Fruit fly (Drosophila melanogaster) whole organism, embryonic: ENCODE data around the gene CG7551.

Experiments
- Bdp1 ChIP-seq: fragments of 200-800 bp; sonication (Bioruptor generic); optimal IDR thresholded peaks from 3 replicates; lab custom pipeline; 2016; ENCODE audit warnings: missing biosample characterization, missing genetic modification characterization
- CG10431 ChIP-seq: fragments of 200-800 bp; sonication (Bioruptor generic); optimal IDR thresholded peaks from 3 replicates; lab custom pipeline; 2018; ENCODE audit warnings: missing biosample characterization, mild to moderate bottlenecking, missing genetic modification characterization
- CG11456 ChIP-seq: fragments of 200-800 bp; sonication (Bioruptor generic); IDR thresholded peaks from 3 replicates; pipeline ENCODE4 v1.3.6; 2022; ENCODE audit warnings: missing biosample characterization, missing genetic modification characterization
- CG11560 ChIP-seq: fragments of 200-800 bp; sonication (Bioruptor generic); IDR thresholded peaks from 3 replicates; pipeline ENCODE4 v1.3.6; 2022; ENCODE audit warnings: missing biosample characterization, missing genetic modification characterization
- CG12391 ChIP-seq: fragments of 200-800 bp; sonication (Bioruptor generic); optimal IDR thresholded peaks from 3 replicates; lab custom pipeline; 2018; ENCODE audit warnings: missing biosample characterization, mild to moderate bottlenecking, missing genetic modification characterization, moderate library complexity
- CG14014 ChIP-seq: fragments of 200-800 bp; sonication (Bioruptor generic); IDR thresholded peaks from 2 replicates; pipeline ENCODE4 v1.3.6; 2022; ENCODE audit warnings: missing biosample characterization, missing genetic modification characterization
- CG14050 ChIP-seq: fragments of 200-800 bp; sonication (Bioruptor generic); IDR thresholded peaks from 3 replicates; pipeline ENCODE4 v1.3.6; 2022; ENCODE audit warnings: missing biosample characterization, missing genetic modification characterization
- CG1529 ChIP-seq: fragments of 200-800 bp; sonication (Bioruptor generic); optimal IDR thresholded peaks from 3 replicates; lab custom pipeline; 2018; ENCODE audit warnings: missing biosample characterization, missing genetic modification characterization
- CG15601 ChIP-seq: fragments of 200-800 bp; sonication (Bioruptor generic); optimal IDR thresholded peaks from 3 replicates; lab custom pipeline; 2019; ENCODE audit warnings: missing biosample characterization, mild to moderate bottlenecking, missing genetic modification characterization, moderate library complexity
- CG15696 ChIP-seq: fragments of 200-800 bp; sonication (Bioruptor generic); optimal IDR thresholded peaks from 2 replicates; lab custom pipeline; 2019; ENCODE audit warnings: missing biosample characterization, mild to moderate bottlenecking, missing genetic modification characterization, moderate library complexity
- CG17385 ChIP-seq: fragments of 200-800 bp; sonication (Bioruptor generic); optimal IDR thresholded peaks from 3 replicates; lab custom pipeline; 2018; ENCODE audit warnings: missing biosample characterization, mild to moderate bottlenecking, missing genetic modification characterization
- CG17829 ChIP-seq: fragments of 200-800 bp; optimal IDR thresholded peaks from 2 replicates; lab custom pipeline; 2019; ENCODE audit warnings: missing biosample characterization, mild to moderate bottlenecking, missing genetic modification characterization, moderate library complexity
- CG2712 ChIP-seq: fragments of 200-800 bp; optimal IDR thresholded peaks from 3 replicates; lab custom pipeline; 2019; ENCODE audit warnings: missing biosample characterization, mild to moderate bottlenecking, missing genetic modification characterization, moderate library complexity
- CG3065 ChIP-seq: fragments of 200-800 bp; sonication (Bioruptor generic); optimal IDR thresholded peaks from 2 replicates; lab custom pipeline; 2016; ENCODE audit warnings: missing biosample characterization, missing genetic modification characterization
- CG31224 ChIP-seq: fragments of 200-800 bp; sonication (Bioruptor generic); IDR thresholded peaks from 2 replicates; pipeline ENCODE4 v1.3.6; 2022; ENCODE audit warnings: missing biosample characterization, missing genetic modification characterization
- CG4707 ChIP-seq: fragments of 200-800 bp; sonication (Bioruptor generic); optimal IDR thresholded peaks from 2 replicates; lab custom pipeline; 2018; ENCODE audit warnings: missing biosample characterization, mild to moderate bottlenecking, missing genetic modification characterization, moderate library complexity
- CG6175 ChIP-seq: fragments of 200-800 bp; sonication (Bioruptor generic); IDR thresholded peaks from 3 replicates; pipeline ENCODE4 v1.3.6; 2022; ENCODE audit warnings: missing biosample characterization, missing genetic modification characterization
- CG7556 ChIP-seq: fragments of 200-800 bp; sonication (Bioruptor generic); optimal IDR thresholded peaks from 2 replicates; lab custom pipeline; 2017; ENCODE audit warnings: missing biosample characterization, mild to moderate bottlenecking, missing genetic modification characterization
- CG7839 ChIP-seq: fragments of 200-800 bp; sonication (Bioruptor generic); optimal IDR thresholded peaks from 3 replicates; lab custom pipeline; 2018; ENCODE audit warnings: missing biosample characterization, mild to moderate bottlenecking, missing genetic modification characterization, moderate library complexity
- CG9437 ChIP-seq: fragments of 200-800 bp; sonication (Bioruptor generic); optimal IDR thresholded peaks from 2 replicates; lab custom pipeline; 2018; ENCODE audit warnings: missing biosample characterization, mild to moderate bottlenecking, missing genetic modification characterization
- CoRest ChIP-seq: fragments of 200-800 bp; sonication (Bioruptor generic); optimal IDR thresholded peaks from 3 replicates; lab custom pipeline; 2018; ENCODE audit warnings: missing biosample characterization, mild to moderate bottlenecking, missing genetic modification characterization, moderate library complexity
- CrebB ChIP-seq: fragments of 200-800 bp; sonication (Bioruptor generic); optimal IDR thresholded peaks from 3 replicates; lab custom pipeline; 2018; ENCODE audit warnings: missing biosample characterization, mild to moderate bottlenecking, missing genetic modification characterization
- Dek ChIP-seq: fragments of 200-800 bp; sonication (Bioruptor generic); optimal IDR thresholded peaks from 3 replicates; lab custom pipeline; 2019; ENCODE audit warnings: missing biosample characterization, mild to moderate bottlenecking, missing genetic modification characterization, moderate library complexity
- Dip3 ChIP-seq: fragments of 200-800 bp; sonication (Bioruptor generic); optimal IDR thresholded peaks from 3 replicates; lab custom pipeline; 2016; ENCODE audit warnings: missing biosample characterization, missing genetic modification characterization
- HHEX ChIP-seq: fragments of 200-800 bp; sonication (Bioruptor generic); optimal IDR thresholded peaks from 3 replicates; lab custom pipeline; 2017; ENCODE audit warnings: missing biosample characterization, mild to moderate bottlenecking, missing genetic modification characterization, missing genetic modification reagents
- Hmr ChIP-seq: fragments of 200-800 bp; sonication (Bioruptor generic); optimal IDR thresholded peaks from 3 replicates; lab custom pipeline; 2017; ENCODE audit warnings: mild to moderate bottlenecking, missing biosample characterization, missing genetic modification reagents, missing genetic modification characterization
- Hr51 ChIP-seq, 2 experiments: fragments of 200-800 bp; sonication (Bioruptor generic); optimal IDR thresholded peaks; 2 replicates in 1 of 2; 3 replicates in 1 of 2; lab custom pipeline; 2016 to 2018; ENCODE audit warnings: missing biosample characterization in 2 of 2, missing genetic modification characterization in 2 of 2, mild to moderate bottlenecking in 1 of 2, moderate library complexity in 1 of 2
- MBD-R2 ChIP-seq: fragments of 200-800 bp; sonication (Bioruptor generic); IDR thresholded peaks from 2 replicates; pipeline ENCODE4 v1.3.6; 2022; ENCODE audit warnings: missing biosample characterization, missing genetic modification characterization
- PHDP ChIP-seq: fragments of 200-800 bp; sonication (Bioruptor generic); optimal IDR thresholded peaks from 3 replicates; lab custom pipeline; 2018; ENCODE audit warnings: missing biosample characterization, mild to moderate bottlenecking, missing genetic modification characterization, moderate library complexity
- Rfx ChIP-seq: fragments of 200-800 bp; sonication (Bioruptor generic); IDR thresholded peaks from 2 replicates; pipeline ENCODE4 v1.3.6; 2022; ENCODE audit warnings: missing biosample characterization, missing genetic modification characterization
- Sox100B ChIP-seq: fragments of 200-800 bp; sonication (Bioruptor generic); optimal IDR thresholded peaks from 3 replicates; lab custom pipeline; 2018; ENCODE audit warnings: missing biosample characterization, mild to moderate bottlenecking, missing genetic modification characterization
- Sry-β ChIP-seq: fragments of 200-800 bp; sonication (Bioruptor generic); optimal IDR thresholded peaks from 2 replicates; lab custom pipeline; 2018; ENCODE audit warnings: missing biosample characterization, mild to moderate bottlenecking, missing genetic modification characterization, moderate library complexity
- amos ChIP-seq: fragments of 200-800 bp; sonication (Bioruptor generic); IDR thresholded peaks from 2 replicates; pipeline ENCODE4 v1.3.6; 2022; ENCODE audit warnings: missing biosample characterization, missing genetic modification characterization; ENCODE audit not compliant: partially characterized antibody
- ara ChIP-seq: fragments of 200-800 bp; sonication (Bioruptor generic); IDR thresholded peaks from 2 replicates; pipeline ENCODE4 v1.3.6; 2022; ENCODE audit warnings: missing biosample characterization, missing genetic modification characterization
- br ChIP-seq: fragments of >200 bp; optimal IDR thresholded peaks from 2 replicates; lab custom pipeline; 2017
- ci ChIP-seq: fragments of 200-800 bp; sonication (Bioruptor generic); IDR thresholded peaks from 3 replicates; pipeline ENCODE4 v1.3.6; 2022; ENCODE audit warnings: missing biosample characterization, missing genetic modification characterization
- crol ChIP-seq: fragments of 200-800 bp; sonication (Bioruptor generic); IDR thresholded peaks from 2 replicates; pipeline ENCODE4 v1.3.6; 2022; ENCODE audit warnings: missing biosample characterization, missing genetic modification characterization
- dmrt11E ChIP-seq: fragments of 200-800 bp; sonication (Bioruptor generic); optimal IDR thresholded peaks from 3 replicates; lab custom pipeline; 2018; ENCODE audit warnings: missing biosample characterization, mild to moderate bottlenecking, missing genetic modification characterization, moderate library complexity
- dmrt99B ChIP-seq: fragments of 200-800 bp; sonication (Bioruptor generic); optimal IDR thresholded peaks from 2 replicates; lab custom pipeline; 2018; ENCODE audit warnings: missing biosample characterization, mild to moderate bottlenecking, missing genetic modification characterization, moderate library complexity
- esg ChIP-seq: fragments of 200-800 bp; sonication (Bioruptor generic); conservative IDR thresholded peaks from 2 replicates; pipeline ENCODE4 v1.3.6; 2022; ENCODE audit warnings: missing biosample characterization, missing genetic modification characterization
- fu2 ChIP-seq: fragments of 200-800 bp; sonication (Bioruptor generic); optimal IDR thresholded peaks from 2 replicates; lab custom pipeline; 2016; ENCODE audit warnings: missing biosample characterization, missing genetic modification characterization
- lola ChIP-seq, 3 experiments: fragments of >200 bp in 2 of 3; fragments of 200-800 bp in 1 of 3; sonication (Bioruptor generic) in 1 of 3; optimal IDR thresholded peaks; 2 replicates each; lab custom pipeline; 2017 to 2019; ENCODE audit warnings: missing biosample characterization in 3 of 3, missing genetic modification characterization in 3 of 3, mild to moderate bottlenecking in 1 of 3, moderate library complexity in 1 of 3
- mam ChIP-seq: fragments of 200-800 bp; sonication (Bioruptor generic); optimal IDR thresholded peaks from 3 replicates; lab custom pipeline; 2016; ENCODE audit warnings: missing biosample characterization, missing genetic modification characterization
- nmo ChIP-seq: fragments of 200-800 bp; sonication (Bioruptor generic); optimal IDR thresholded peaks from 2 replicates; lab custom pipeline; 2018; ENCODE audit warnings: missing biosample characterization, mild to moderate bottlenecking, missing genetic modification characterization, moderate library complexity
- org-1 ChIP-seq: fragments of 200-800 bp; sonication (Bioruptor generic); optimal IDR thresholded peaks from 2 replicates; lab custom pipeline; 2017; ENCODE audit warnings: missing biosample characterization, missing genetic modification characterization
- phol ChIP-seq: fragments of 200-800 bp; sonication (Bioruptor generic); optimal IDR thresholded peaks from 3 replicates; lab custom pipeline; 2018; ENCODE audit warnings: missing biosample characterization, mild to moderate bottlenecking, missing genetic modification characterization, moderate library complexity
- salm ChIP-seq: fragments of 200-800 bp; sonication (Bioruptor generic); optimal IDR thresholded peaks from 2 replicates; lab custom pipeline; 2018; ENCODE audit warnings: missing biosample characterization, mild to moderate bottlenecking, missing genetic modification characterization
- scrt ChIP-seq: fragments of 200-800 bp; sonication (Bioruptor generic); optimal IDR thresholded peaks from 2 replicates; lab custom pipeline; 2018; ENCODE audit warnings: missing biosample characterization, mild to moderate bottlenecking, missing genetic modification characterization, moderate library complexity
- tap ChIP-seq: fragments of 200-800 bp; optimal IDR thresholded peaks from 3 replicates; lab custom pipeline; 2019; ENCODE audit warnings: missing biosample characterization, mild to moderate bottlenecking, missing genetic modification characterization, moderate library complexity

Gene CG7551

DNA sequence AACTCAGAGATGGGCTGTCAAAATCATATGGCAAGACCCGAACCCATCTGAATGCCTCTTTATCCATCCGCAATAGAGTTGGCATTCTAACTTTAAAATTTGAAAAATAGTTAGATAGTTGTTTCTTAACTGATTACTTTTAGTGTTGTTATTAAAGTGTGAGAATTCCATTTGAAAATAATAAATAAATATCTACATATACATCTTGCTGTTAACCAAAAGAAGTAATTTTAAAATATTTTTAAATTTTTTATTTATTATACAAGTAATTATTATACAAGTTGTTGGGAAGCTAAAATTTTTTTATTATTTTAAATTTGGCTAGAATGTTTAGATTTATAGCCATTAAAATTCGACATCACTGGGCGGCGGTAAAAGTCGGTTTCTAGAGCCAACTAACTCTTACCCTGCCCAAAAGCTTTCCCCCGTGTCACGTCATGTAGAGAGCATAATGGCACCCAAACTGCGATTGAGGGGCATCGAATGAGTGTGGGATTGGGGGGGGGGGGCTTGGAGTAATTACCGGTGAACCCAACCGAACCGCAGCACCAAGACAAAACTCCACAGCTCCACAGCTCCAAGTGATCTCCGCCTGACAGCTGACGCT lies 14.7 kb upstream of the CG7551 start (continued):
- TF ChIP-seq Rfx (GFP tag; lab: Robert Waterston, UW) (0 out of 2 replicates have a peak, but pooled peaks have one; percentile 8), CG9437 (GFP tag; lab: Kevin White, UChicago) (peak; percentile 3), esg (GFP tag; lab: Robert Waterston, UW) (peak; percentile 25; the same call in 1 of the 2 replicates), crol (GFP tag; lab: Robert Waterston, UW) (peak; percentile 48; the same call in 1 of the 2 replicates), CG1529 (GFP tag; lab: Kevin White, UChicago) (no peak), PHDP (tag; lab: Kevin White, UChicago) (peak; percentile 30), CG7556 (GFP tag; lab: Kevin White, UChicago) (peak; percentile 20), Dek (tag; lab: Kevin White, UChicago) (peak; percentile 1), CG4707 (GFP tag; lab: Kevin White, UChicago) (no peak), CG31224 (GFP tag; lab: Robert Waterston, UW) (no peak), CG6175 (GFP tag; lab: Robert Waterston, UW) (0 out of 3 replicates have a peak, but pooled peaks have one; percentile 48), CoRest (peak; percentile 40), CG2712 (tag; lab: Kevin White, UChicago) (peak; percentile 66), Sry-β (GFP tag; lab: Kevin White, UChicago) (peak; percentile 82), dmrt11E (tag; lab: Kevin White, UChicago) (peak; percentile 16), ara (no peak), Bdp1 (GFP tag; lab: Kevin White, UChicago) (no peak), CG10431 (peak; percentile 73), CG7839 (tag; lab: Kevin White, UChicago) (peak; percentile 47), CG17385 (GFP tag; lab: Kevin White, UChicago) (peak; percentile 2), scrt (GFP tag; lab: Kevin White, UChicago) (no peak), mam (GFP tag; lab: Kevin White, UChicago) (no peak), CG11560 (tag; lab: Robert Waterston, UW) (no peak), nmo (GFP tag; lab: Kevin White, UChicago) (peak; percentile 44), CG17829 (tag; lab: Kevin White, UChicago) (peak; percentile 33), salm (tag; lab: Kevin White, UChicago) (no peak), amos (GFP tag; lab: Robert Waterston, UW) (no peak), Hmr (GFP tag; lab: Kevin White, UChicago) (peak; percentile 2), HHEX (GFP tag; lab: Kevin White, UChicago) (no peak), fu2 (no peak), lola (GFP tag; optimal IDR thresholded peaks at IDR 0.05; lab: Kevin White, UChicago) (peak in 1 of 3 experiments; percentile 40), CrebB (no peak), CG14014 (GFP tag; lab: Robert Waterston, UW) (0 out of 2 replicates have a peak, but pooled peaks have one; percentile 12), CG14050 (GFP tag; lab: Robert Waterston, UW) (no peak), CG11456 (0 out of 3 replicates have a peak, but pooled peaks have one; percentile 57), org-1 (GFP tag; lab: Kevin White, UChicago) (no peak), CG12391 (tag; lab: Kevin White, UChicago) (peak; percentile 48), Sox100B (GFP tag; lab: Kevin White, UChicago) (peak; percentile 48), CG15696 (tag; lab: Kevin White, UChicago) (no peak), phol (tag; lab: Kevin White, UChicago) (peak; percentile 18), dmrt99B (tag; lab: Kevin White, UChicago) (peak; percentile 39), CG15601 (tag; lab: Kevin White, UChicago) (peak; percentile 11), CG3065 (GFP tag; lab: Kevin White, UChicago) (no peak), MBD-R2 (GFP tag; lab: Robert Waterston, UW) (no peak), Dip3 (GFP tag; lab: Kevin White, UChicago) (no peak), Hr51 (GFP tag; optimal IDR thresholded peaks at IDR 0.05; lab: Kevin White, UChicago) (peak in 1 of 2 experiments; percentile 57), br (lab: Kevin White, UChicago) (no peak), ci (GFP tag; lab: Robert Waterston, UW) (peak; percentile 46; the same call in 1 of the 3 replicates), tap (peak; percentile 10)
